Worm (Caenorhabditis elegans): ENCODE data around the gene srv-15.

- TF ChIP-seq ama-1 (optimal IDR thresholded peaks at IDR 0.05) (no peak), ceh-36 (tag; optimal IDR thresholded peaks at IDR 0.05) (no peak)
These were observed 1.9 kb downstream of the srv-15 start for ce11 chrIV:15908251-15908650.

Measured in whole organism, early embryonic.